Worm (Caenorhabditis elegans): ENCODE data around the gene syx-4.

Gene syx-4

DNA sequence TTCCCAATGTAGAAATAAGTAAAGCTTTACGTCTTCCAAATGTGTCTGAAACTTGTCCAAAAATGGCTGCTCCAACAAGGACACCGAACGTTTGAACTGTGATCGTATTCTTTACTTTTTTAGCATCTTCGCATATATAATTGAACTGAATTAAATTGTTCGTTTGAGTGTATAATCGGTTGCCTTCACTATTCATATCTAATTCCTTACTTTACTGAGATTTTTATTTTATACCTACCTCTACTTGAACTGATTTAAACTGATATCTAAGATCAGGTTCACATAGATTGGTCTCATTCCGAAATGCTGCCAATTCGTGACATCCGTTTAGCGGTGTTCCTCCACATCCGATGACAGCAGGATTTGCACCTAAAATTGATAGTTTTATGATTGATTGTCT lies 5.3 kb downstream of the syx-4 start:
- no peak for TF ChIP-seq him-1 (tag; optimal IDR thresholded peaks at IDR 0.05)
- TF ChIP-seq W03F9.2 (tag; optimal IDR thresholded peaks at IDR 0.05): no peak
- TF ChIP-seq dao-5 (tag; optimal IDR thresholded peaks at IDR 0.05): no peak

DNA sequence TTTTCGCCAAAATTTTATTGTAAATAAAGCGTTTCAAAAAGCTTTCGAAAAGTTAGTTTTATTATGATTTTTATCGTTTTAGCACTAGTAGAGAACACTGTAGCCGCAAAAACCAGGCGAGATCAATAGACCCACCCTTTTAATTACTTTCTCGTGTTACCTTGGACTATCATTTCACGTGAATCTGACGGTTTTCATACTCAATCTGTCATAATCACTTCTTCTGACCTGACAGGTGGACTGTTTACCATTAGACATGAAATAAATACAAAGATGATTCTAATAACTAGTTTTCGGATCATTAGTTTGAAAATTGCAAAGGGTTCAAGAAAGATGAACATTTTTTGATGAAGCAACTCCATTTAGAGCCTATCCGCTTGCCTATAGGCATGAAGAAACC lies 6.0 kb downstream of the syx-4 start:
- TF ChIP-seq W03F9.2 (tag; optimal IDR thresholded peaks at IDR 0.05): no peak
- no peak for TF ChIP-seq him-1 (tag; optimal IDR thresholded peaks at IDR 0.05)
- TF ChIP-seq dao-5 (tag; optimal IDR thresholded peaks at IDR 0.05): no peak

DNA sequence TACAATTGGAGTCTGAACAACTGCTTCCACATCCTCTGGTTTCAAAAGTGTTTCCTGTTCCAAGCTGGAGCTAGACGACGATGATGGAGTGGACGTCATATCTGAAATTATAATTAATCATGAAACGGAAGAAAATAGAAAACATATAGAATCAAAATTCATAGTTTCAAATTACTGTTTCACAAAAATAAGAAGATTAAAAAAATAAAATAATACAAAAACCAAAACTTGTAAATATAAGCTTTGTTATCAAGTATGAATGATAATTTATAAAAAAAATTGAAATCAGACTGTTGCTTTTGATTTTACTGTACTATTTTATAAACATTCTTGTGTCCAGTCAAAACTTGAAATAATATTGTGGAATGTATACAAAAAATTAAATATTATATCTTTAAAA lies 6.6 kb downstream of the syx-4 start, which contains the start of gene str-176:
Gene str-176, minus strand, starts transcription at position 101 of the 400 bp plus-strand sequence.
- no peak for TF ChIP-seq him-1 (tag; optimal IDR thresholded peaks at IDR 0.05)
- no peak for TF ChIP-seq dao-5 (tag; optimal IDR thresholded peaks at IDR 0.05)
- no peak for TF ChIP-seq W03F9.2 (tag; optimal IDR thresholded peaks at IDR 0.05)

DNA sequence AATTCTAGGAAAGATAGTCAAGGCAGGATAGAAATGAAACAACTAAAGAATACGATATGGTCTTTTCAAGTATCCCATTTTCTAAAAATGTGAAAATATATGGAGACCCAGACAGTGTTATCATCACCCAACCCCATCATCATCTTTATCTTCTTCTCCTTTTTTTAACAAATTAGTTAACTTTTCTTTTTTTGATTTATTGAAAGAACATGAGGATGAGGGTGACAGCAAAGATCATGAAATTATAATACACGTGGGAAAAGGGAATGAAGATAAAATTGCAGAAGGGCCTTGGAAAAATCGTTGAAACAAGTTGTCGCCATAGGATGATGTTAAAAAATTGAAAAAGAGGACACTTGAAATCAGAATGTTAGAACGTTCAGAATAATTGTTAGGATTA lies 7.1 kb downstream of the syx-4 start:
- TF ChIP-seq dao-5 (tag; optimal IDR thresholded peaks at IDR 0.05): no peak
- TF ChIP-seq him-1 (tag; optimal IDR thresholded peaks at IDR 0.05): no peak
- no peak for TF ChIP-seq W03F9.2 (tag; optimal IDR thresholded peaks at IDR 0.05)

DNA sequence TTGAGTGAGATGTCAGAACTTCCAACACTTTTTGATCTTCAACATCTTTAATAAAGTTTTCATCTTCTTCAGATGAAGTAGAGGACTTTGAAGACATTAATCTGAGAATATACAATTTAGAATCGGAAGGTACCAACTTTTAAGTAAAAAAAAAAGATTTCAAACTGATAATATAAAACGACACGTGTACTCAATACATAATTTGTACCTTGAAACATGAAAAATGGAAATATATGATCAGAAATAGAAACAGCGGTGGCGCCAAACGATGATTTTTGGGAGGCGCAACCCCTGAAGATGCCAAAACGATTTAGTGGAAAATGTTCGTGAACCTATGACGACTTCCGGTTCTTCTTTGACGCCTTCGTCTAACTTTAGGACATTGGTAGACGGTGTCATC lies 15.4 kb downstream of the syx-4 start, which contains the start of gene oat-1:
Gene oat-1, minus strand, starts transcription at position 101 of the 400 bp plus-strand sequence.
- TF ChIP-seq him-1 (tag; optimal IDR thresholded peaks at IDR 0.05) (no peak), dao-5 (tag; optimal IDR thresholded peaks at IDR 0.05) (no peak), W03F9.2 (tag; optimal IDR thresholded peaks at IDR 0.05) (no peak)

DNA sequence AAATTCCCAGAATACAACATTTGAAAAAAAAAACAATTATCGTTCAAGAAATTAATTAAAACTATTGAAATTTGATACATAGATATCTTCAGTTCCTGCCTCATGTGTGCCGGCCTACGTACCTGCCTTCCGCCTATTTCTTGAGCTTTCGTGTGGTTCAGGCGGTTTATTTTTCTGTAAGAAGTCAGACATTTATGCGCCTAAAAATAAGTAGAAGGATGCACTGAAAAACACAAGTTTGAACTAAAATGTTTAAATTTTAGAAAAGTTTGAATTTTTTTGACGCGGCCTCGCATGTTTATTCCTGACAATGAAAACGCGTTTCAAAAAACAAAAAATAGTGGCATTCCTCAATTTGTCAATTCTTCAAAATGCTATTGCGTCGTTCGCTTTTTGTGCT lies 16.7 kb downstream of the syx-4 start, which contains the start of gene C28C12.11:
Gene C28C12.11, plus strand, starts transcription at position 301 of the 400 bp plus-strand sequence.
- TF ChIP-seq W03F9.2 (tag; optimal IDR thresholded peaks at IDR 0.05) (no peak), dao-5 (tag; optimal IDR thresholded peaks at IDR 0.05) (no peak), him-1 (tag; optimal IDR thresholded peaks at IDR 0.05) (no peak)

DNA sequence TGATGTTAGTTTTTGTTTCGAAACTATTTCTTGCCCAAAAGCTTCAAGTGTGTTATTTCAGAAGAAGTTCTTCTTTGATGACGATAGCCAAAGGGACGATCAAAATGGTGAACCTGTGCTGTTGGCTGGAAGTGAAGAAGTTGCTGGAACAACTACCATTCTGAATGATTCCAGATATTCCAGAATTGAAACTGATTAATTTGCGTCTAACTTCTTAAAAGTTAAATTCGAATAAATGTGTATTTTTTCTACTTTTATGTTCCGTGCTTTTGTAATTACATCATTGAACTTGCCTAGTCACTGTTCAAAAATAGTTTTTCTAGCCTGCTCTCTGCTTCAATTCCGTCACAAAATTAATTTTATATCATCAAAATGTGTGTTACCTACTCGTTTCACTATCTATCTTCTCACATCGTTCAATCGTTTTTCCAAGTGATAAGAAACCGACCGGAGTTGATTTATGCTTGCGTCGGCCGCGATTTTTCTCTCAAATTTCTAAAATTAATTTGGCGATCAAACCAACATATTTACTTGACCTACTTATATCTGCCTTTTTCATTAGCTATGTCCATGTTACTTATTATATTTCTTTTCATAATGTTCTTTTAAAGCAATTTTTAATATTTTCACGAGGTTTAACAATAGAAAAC lies 18.1 kb downstream of the syx-4 start:
- TF ChIP-seq dao-5 (tag; optimal IDR thresholded peaks at IDR 0.05) (no peak), him-1 (tag; optimal IDR thresholded peaks at IDR 0.05) (no peak), W03F9.2 (tag; optimal IDR thresholded peaks at IDR 0.05) (no peak)

DNA sequence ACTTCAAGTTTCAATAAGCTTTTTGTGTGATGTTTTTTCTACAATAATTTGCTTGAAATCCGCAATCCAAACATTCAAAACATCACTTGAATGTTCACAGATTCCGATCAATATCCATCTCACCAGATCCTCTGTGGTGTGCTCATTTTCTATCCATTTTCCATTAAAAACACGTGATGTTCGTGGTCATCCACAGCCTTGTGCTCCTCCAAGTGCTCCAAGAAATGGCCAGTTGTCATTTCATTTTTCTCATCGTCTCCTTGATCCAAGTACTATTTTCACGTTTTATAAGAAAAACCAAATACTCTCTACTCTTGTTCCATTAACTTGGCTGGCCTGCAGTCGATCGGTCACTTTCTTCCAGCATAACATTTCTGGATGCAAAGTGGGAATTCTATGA lies 19.1 kb downstream of the syx-4 start:
- no peak for TF ChIP-seq dao-5 (tag; optimal IDR thresholded peaks at IDR 0.05)
- no peak for TF ChIP-seq W03F9.2 (tag; optimal IDR thresholded peaks at IDR 0.05)
- TF ChIP-seq him-1 (tag; optimal IDR thresholded peaks at IDR 0.05): no peak

DNA sequence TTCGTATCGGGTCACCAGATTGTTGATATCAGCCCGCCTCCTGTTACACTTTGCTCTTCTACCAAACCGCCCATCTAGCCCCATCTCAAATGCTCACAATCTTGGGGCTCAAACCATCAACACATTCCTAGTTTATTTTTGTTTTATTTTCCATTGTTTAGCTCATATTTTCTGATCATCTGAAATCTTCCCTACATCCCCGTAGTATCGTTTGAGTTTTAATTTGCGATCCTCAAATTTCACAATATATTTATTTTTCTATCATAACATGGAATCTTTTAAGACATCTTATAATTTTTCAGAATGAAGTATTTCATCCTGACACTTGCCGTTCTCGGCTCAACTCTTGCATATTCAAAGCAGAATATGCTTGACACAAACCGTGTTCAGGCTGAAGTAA lies 19.8 kb downstream of the syx-4 start, which contains the start of gene spp-10:
Gene spp-10, plus strand, starts transcription at position 301 of the 400 bp plus-strand sequence.
- TF ChIP-seq W03F9.2 (tag; optimal IDR thresholded peaks at IDR 0.05): no peak
- TF ChIP-seq him-1 (tag; optimal IDR thresholded peaks at IDR 0.05): no peak
- TF ChIP-seq dao-5 (tag; optimal IDR thresholded peaks at IDR 0.05): no peak

DNA sequence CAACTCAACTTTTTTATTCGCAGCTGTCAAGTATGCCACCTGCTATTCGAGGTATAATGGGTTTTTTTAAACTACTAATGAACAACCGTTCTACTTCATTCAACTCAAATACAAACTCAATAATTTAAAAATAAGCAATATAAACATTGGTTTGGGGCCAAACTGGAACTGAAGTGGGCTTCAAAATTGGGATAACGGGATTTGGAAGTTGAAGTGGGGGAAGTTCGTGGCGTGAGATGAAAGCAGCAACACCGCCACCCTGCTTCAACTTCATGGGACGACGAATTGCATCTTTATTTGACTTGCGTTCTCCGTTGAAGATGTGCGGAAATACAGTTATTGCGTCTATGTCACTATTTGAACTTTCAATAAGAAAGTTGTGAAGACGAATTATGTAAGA lies 21.4 kb downstream of the syx-4 start:
- TF ChIP-seq W03F9.2 (tag; optimal IDR thresholded peaks at IDR 0.05): no peak
- no peak for TF ChIP-seq dao-5 (tag; optimal IDR thresholded peaks at IDR 0.05)
- TF ChIP-seq him-1 (tag; optimal IDR thresholded peaks at IDR 0.05): no peak

DNA sequence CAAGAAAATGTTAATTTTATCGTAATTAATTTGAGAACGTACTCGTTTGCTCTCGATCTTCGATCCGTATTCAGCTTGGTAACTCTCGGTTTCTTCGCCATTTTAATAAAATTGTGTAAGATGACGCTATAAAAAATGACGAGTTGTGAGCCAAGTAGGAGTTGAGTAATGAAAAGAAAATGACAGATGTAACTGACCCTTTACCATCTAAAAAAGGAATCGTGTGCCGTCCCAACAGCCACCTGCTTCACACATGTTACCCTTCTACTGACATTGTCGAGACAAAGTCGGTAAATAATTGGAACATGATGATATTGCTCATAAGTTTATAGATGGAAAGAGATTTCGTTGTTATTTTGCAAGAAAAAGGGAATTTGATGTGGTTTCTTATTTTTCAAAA lies 22.3 kb downstream of the syx-4 start, which contains the start of gene hlh-12:
Gene hlh-12, minus strand, starts transcription at position 101 of the 400 bp plus-strand sequence.
- no peak for TF ChIP-seq him-1 (tag; optimal IDR thresholded peaks at IDR 0.05)
- TF ChIP-seq W03F9.2 (tag; optimal IDR thresholded peaks at IDR 0.05): no peak
- no peak for TF ChIP-seq dao-5 (tag; optimal IDR thresholded peaks at IDR 0.05)

DNA sequence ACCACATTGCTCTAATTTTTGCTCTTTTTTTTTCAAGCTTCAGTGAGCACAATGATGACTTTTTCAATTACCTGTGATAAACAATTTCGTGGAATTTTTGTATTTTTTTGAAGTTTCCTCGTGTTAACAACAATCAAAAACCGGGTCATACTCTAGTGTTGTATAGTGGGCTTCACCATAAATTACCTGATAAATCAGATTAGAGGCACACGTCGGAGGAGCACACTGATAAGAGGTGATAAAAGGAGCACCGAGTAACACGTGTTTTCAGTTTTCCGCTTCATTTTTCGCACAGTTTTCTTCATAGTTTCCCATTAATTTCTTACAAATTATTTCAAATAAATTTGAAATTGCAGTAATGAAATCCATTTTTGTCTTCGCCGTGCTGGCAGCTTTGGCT lies 24.2 kb downstream of the syx-4 start, which contains the start of gene spp-8:
Gene spp-8, plus strand, starts transcription at position 357 of the 400 bp plus-strand sequence.
- TF ChIP-seq W03F9.2 (tag; optimal IDR thresholded peaks at IDR 0.05) (no peak), him-1 (tag; optimal IDR thresholded peaks at IDR 0.05) (no peak), dao-5 (tag; optimal IDR thresholded peaks at IDR 0.05) (no peak)

DNA sequence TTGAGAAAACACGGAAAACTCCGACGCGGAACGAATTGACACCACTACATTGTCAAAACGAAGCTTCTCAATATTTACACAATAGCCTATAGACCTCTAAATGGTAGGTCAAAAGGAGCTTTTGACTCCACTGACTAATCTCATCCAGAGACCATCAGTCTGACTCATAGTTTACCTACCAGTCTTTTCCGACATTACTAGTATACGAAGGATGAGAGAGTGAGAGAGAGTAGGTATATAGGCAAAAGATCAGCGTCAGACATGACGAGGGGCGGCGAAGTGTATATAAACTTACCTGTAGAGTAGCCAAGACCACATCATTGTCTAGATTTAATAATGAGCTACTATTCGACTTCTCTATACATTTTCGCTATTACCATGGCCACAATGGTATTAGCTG lies 30.1 kb downstream of the syx-4 start, which contains the start of gene srlf-3:
Gene srlf-3, plus strand, starts transcription at position 301 of the 400 bp plus-strand sequence.
- TF ChIP-seq him-1 (tag; optimal IDR thresholded peaks at IDR 0.05) (no peak), W03F9.2 (tag; optimal IDR thresholded peaks at IDR 0.05) (no peak), dao-5 (tag; optimal IDR thresholded peaks at IDR 0.05) (no peak)

DNA sequence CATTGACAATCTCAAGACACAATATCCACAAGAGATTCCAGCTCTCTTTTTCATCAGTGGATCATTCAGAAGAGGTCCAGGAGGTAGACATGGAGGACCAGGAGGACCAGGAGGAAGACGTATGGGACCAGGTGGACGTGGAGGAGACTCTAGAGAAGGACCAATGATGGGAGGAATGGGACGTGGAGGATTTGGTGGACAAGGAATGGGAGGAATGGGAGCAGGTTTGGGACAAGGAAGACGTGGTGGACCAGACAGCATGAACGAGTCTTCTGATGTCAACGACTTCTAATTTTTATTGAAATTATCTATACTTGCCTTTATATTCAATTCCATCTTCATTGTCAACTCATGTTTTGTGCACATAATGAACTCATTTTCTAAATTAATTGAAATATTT lies 31.0 kb downstream of the syx-4 start:
- TF ChIP-seq dao-5 (tag; optimal IDR thresholded peaks at IDR 0.05): no peak
- TF ChIP-seq him-1 (tag; optimal IDR thresholded peaks at IDR 0.05): no peak
- TF ChIP-seq W03F9.2 (tag; optimal IDR thresholded peaks at IDR 0.05): no peak

DNA sequence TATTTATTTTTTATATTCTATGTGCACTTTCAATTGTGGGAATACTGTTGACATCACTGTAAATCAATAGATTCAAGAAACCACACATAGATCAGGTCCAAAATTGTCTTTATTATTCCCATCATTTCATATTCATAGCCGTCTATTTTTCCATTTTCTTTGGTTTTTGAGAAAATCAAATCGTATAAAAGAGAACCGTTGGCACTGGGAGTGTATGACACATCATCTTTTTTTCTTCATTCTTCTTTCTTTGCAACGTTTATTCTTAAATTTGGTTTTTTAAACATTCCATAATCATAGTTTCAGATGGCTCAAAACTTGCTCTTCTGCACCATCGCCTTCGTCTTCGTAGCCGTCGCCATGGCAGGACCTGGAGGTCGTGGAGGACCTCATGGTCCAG lies 32.8 kb downstream of the syx-4 start, which contains the start of gene srlf-2:
Gene srlf-2, plus strand, starts transcription at position 301 of the 400 bp plus-strand sequence.
- TF ChIP-seq him-1 (tag; optimal IDR thresholded peaks at IDR 0.05) (no peak), W03F9.2 (tag; optimal IDR thresholded peaks at IDR 0.05) (no peak), dao-5 (tag; optimal IDR thresholded peaks at IDR 0.05) (no peak)
